Fruit fly (Drosophila melanogaster) Kc167 (cell line): Measurements from ENCODE around the gene CG5561.

Experiments used
- h ChIP-seq: fragments of >200 bp; optimal IDR thresholded peaks from 3 replicates; lab custom pipeline; 2018; ENCODE audit warnings: missing external identifiers
- psq ChIP-seq: fragments of >200 bp; optimal IDR thresholded peaks from 2 replicates; lab custom pipeline; 2017; ENCODE audit warnings: missing external identifiers
- ttk ChIP-seq: sonication (Bioruptor generic); optimal IDR thresholded peaks from 2 replicates; lab custom pipeline; 2017; ENCODE audit warnings: missing external identifiers

dm6 chr2L:1344071-1344470 lies 9.8 kb downstream of the CG5561 start, which contains the start of the genes CG33922 and Cdlc2:
- TF ChIP-seq h (no peak), ttk (lab: Kevin White, UChicago) (no peak), psq (lab: Kevin White, UChicago) (no peak)
